Fruit fly (Drosophila melanogaster) whole organism, embryonic: ENCODE results near the gene Roc1b.

Source experiments
- Asciz ChIP-seq: fragments of 200-800 bp; sonication (Bioruptor generic); optimal IDR thresholded peaks from 2 replicates; lab custom pipeline; 2017; ENCODE audit warnings: missing biosample characterization, mild to moderate bottlenecking, missing genetic modification characterization, missing genetic modification reagents
- Awh ChIP-seq: fragments of 200-800 bp; sonication (Bioruptor generic); IDR thresholded peaks from 2 replicates; pipeline ENCODE4, ENCODE4 v1.3.6; 2022; ENCODE audit warnings: missing biosample characterization, missing genetic modification characterization
- B-H1 ChIP-seq: fragments of 200-800 bp; sonication (Bioruptor generic); IDR thresholded peaks from 3 replicates; pipeline ENCODE4 v1.3.6; 2022; ENCODE audit warnings: missing biosample characterization, missing genetic modification characterization
- CG1024 ChIP-seq: fragments of 200-800 bp; sonication (Bioruptor generic); IDR thresholded peaks from 2 replicates; pipeline ENCODE4 v1.3.6; 2022; ENCODE audit warnings: missing biosample characterization, missing genetic modification characterization
- CG10462 ChIP-seq: fragments of 200-800 bp; sonication (Bioruptor generic); optimal IDR thresholded peaks from 2 replicates; lab custom pipeline; 2016; ENCODE audit warnings: missing biosample characterization, missing genetic modification characterization
- CG11504 ChIP-seq: fragments of 200-800 bp; sonication (Bioruptor generic); optimal IDR thresholded peaks from 3 replicates; lab custom pipeline; 2019; ENCODE audit warnings: missing biosample characterization, mild to moderate bottlenecking, missing genetic modification characterization, moderate library complexity
- CG1233 ChIP-seq: fragments of 200-800 bp; sonication (Bioruptor generic); optimal IDR thresholded peaks from 4 replicates; lab custom pipeline; 2018; ENCODE audit warnings: missing biosample characterization, mild to moderate bottlenecking, missing genetic modification characterization
- CG13296 ChIP-seq: fragments of 200-800 bp; sonication (Bioruptor generic); optimal IDR thresholded peaks from 3 replicates; lab custom pipeline; 2018; ENCODE audit warnings: missing biosample characterization, mild to moderate bottlenecking, missing genetic modification characterization
- CG18764 ChIP-seq: fragments of 200-800 bp; sonication (Bioruptor generic); optimal IDR thresholded peaks from 3 replicates; lab custom pipeline; 2016; ENCODE audit warnings: missing biosample characterization, missing genetic modification characterization
- CG31388 ChIP-seq: fragments of 200-800 bp; sonication (Bioruptor generic); optimal IDR thresholded peaks from 2 replicates; lab custom pipeline; 2016; ENCODE audit warnings: missing biosample characterization, missing genetic modification characterization
- CG3281 ChIP-seq: fragments of 200-800 bp; sonication (Bioruptor generic); optimal IDR thresholded peaks from 3 replicates; lab custom pipeline; 2017; ENCODE audit warnings: missing biosample characterization, mild to moderate bottlenecking, missing genetic modification characterization
- CG33213 ChIP-seq: fragments of 200-800 bp; sonication (Bioruptor generic); optimal IDR thresholded peaks from 3 replicates; lab custom pipeline; 2016; ENCODE audit warnings: missing biosample characterization, missing genetic modification characterization
- CG33557 ChIP-seq: fragments of 200-800 bp; sonication (Bioruptor generic); optimal IDR thresholded peaks from 2 replicates; lab custom pipeline; 2019; ENCODE audit warnings: missing biosample characterization, mild to moderate bottlenecking, missing genetic modification characterization, moderate library complexity
- CG4328 ChIP-seq: fragments of 200-800 bp; sonication (Bioruptor generic); optimal IDR thresholded peaks from 3 replicates; lab custom pipeline; 2017; ENCODE audit warnings: missing biosample characterization, missing genetic modification reagents, missing genetic modification characterization
- CG9215 ChIP-seq: fragments of 200-800 bp; sonication (Bioruptor generic); IDR thresholded peaks from 2 replicates; pipeline ENCODE4 v1.3.6; 2022; ENCODE audit warnings: missing biosample characterization, missing genetic modification characterization
- CG9609 ChIP-seq: fragments of 200-800 bp; sonication (Bioruptor generic); optimal IDR thresholded peaks from 3 replicates; lab custom pipeline; 2016; ENCODE audit warnings: missing biosample characterization, missing genetic modification characterization
- Dip2 ChIP-seq: fragments of 200-800 bp; sonication (Bioruptor generic); IDR thresholded peaks from 2 replicates; pipeline ENCODE4 v1.3.6; 2022; ENCODE audit warnings: missing biosample characterization, missing genetic modification characterization
- Elba2 ChIP-seq: fragments of 200-800 bp; sonication (Bioruptor generic); optimal IDR thresholded peaks from 3 replicates; lab custom pipeline; 2016; ENCODE audit warnings: missing biosample characterization, missing genetic modification characterization
- Fer2 ChIP-seq: fragments of 200-800 bp; sonication (Bioruptor generic); optimal IDR thresholded peaks from 2 replicates; lab custom pipeline; 2018; ENCODE audit warnings: missing biosample characterization, mild to moderate bottlenecking, missing genetic modification characterization, moderate library complexity
- Hmr ChIP-seq: fragments of 200-800 bp; sonication (Bioruptor generic); optimal IDR thresholded peaks from 3 replicates; lab custom pipeline; 2017; ENCODE audit warnings: mild to moderate bottlenecking, missing biosample characterization, missing genetic modification reagents, missing genetic modification characterization
- Hr51 ChIP-seq, 2 experiments: fragments of 200-800 bp; sonication (Bioruptor generic); optimal IDR thresholded peaks; 2 replicates in 1 of 2; 3 replicates in 1 of 2; lab custom pipeline; 2016 to 2018; ENCODE audit warnings: missing biosample characterization in 2 of 2, missing genetic modification characterization in 2 of 2, mild to moderate bottlenecking in 1 of 2, moderate library complexity in 1 of 2
- Max ChIP-seq: fragments of 200-800 bp; sonication (Bioruptor generic); optimal IDR thresholded peaks from 2 replicates; lab custom pipeline; 2016; ENCODE audit warnings: missing biosample characterization, mild to moderate bottlenecking, missing genetic modification characterization
- Meics ChIP-seq: fragments of 200-800 bp; sonication (Bioruptor generic); optimal IDR thresholded peaks from 2 replicates; lab custom pipeline; 2017; ENCODE audit warnings: missing biosample characterization, mild to moderate bottlenecking, missing genetic modification characterization
- Six4 ChIP-seq: fragments of 200-800 bp; sonication (Bioruptor generic); optimal IDR thresholded peaks from 2 replicates; lab custom pipeline; 2016; ENCODE audit warnings: missing biosample characterization, missing genetic modification characterization
- Sry-β ChIP-seq: fragments of 200-800 bp; sonication (Bioruptor generic); optimal IDR thresholded peaks from 2 replicates; lab custom pipeline; 2018; ENCODE audit warnings: missing biosample characterization, mild to moderate bottlenecking, missing genetic modification characterization, moderate library complexity
- Xrp1 ChIP-seq: fragments of 200-800 bp; sonication (Bioruptor generic); IDR thresholded peaks from 2 replicates; pipeline ENCODE4 v1.3.6; 2022; ENCODE audit warnings: missing biosample characterization, missing genetic modification characterization
- ab ChIP-seq: fragments of 200-800 bp; sonication (Bioruptor generic); optimal IDR thresholded peaks from 2 replicates; lab custom pipeline; 2016; ENCODE audit warnings: missing biosample characterization, missing genetic modification characterization
- ato ChIP-seq: fragments of 200-800 bp; sonication (Bioruptor generic); IDR thresholded peaks from 2 replicates; pipeline ENCODE4 v1.3.6; 2022; ENCODE audit warnings: missing biosample characterization, missing genetic modification characterization; ENCODE audit not compliant: partially characterized antibody
- ci ChIP-seq: fragments of 200-800 bp; sonication (Bioruptor generic); IDR thresholded peaks from 3 replicates; pipeline ENCODE4 v1.3.6; 2022; ENCODE audit warnings: missing biosample characterization, missing genetic modification characterization
- disco-r ChIP-seq: fragments of 200-800 bp; sonication (Bioruptor generic); optimal IDR thresholded peaks from 2 replicates; lab custom pipeline; 2016; ENCODE audit warnings: missing biosample characterization, missing genetic modification characterization
- ems ChIP-seq: fragments of 200-800 bp; sonication (Bioruptor generic); optimal IDR thresholded peaks from 3 replicates; lab custom pipeline; 2016; ENCODE audit warnings: missing biosample characterization, missing genetic modification characterization
- eyg ChIP-seq: fragments of 200-800 bp; sonication (Bioruptor generic); optimal IDR thresholded peaks from 3 replicates; lab custom pipeline; 2016; ENCODE audit warnings: missing biosample characterization, missing genetic modification characterization
- fu2 ChIP-seq: fragments of 200-800 bp; sonication (Bioruptor generic); optimal IDR thresholded peaks from 2 replicates; lab custom pipeline; 2016; ENCODE audit warnings: missing biosample characterization, missing genetic modification characterization
- gce ChIP-seq: fragments of 200-800 bp; sonication (Bioruptor generic); IDR thresholded peaks from 3 replicates; pipeline ENCODE4 v1.3.6; 2022; ENCODE audit warnings: missing biosample characterization, missing genetic modification characterization
- h ChIP-seq: fragments of >200 bp; optimal IDR thresholded peaks from 2 replicates; lab custom pipeline; 2017
- hbn ChIP-seq: fragments of 200-800 bp; sonication (Bioruptor generic); IDR thresholded peaks from 2 replicates; pipeline ENCODE4 v1.3.6; 2022; ENCODE audit warnings: missing biosample characterization, missing genetic modification characterization; ENCODE audit not compliant: partially characterized antibody
- pb ChIP-seq: fragments of 200-800 bp; sonication (Bioruptor generic); optimal IDR thresholded peaks from 3 replicates; lab custom pipeline; 2016; ENCODE audit warnings: missing biosample characterization, missing genetic modification characterization
- pita ChIP-seq: fragments of 200-800 bp; sonication (Bioruptor generic); optimal IDR thresholded peaks from 2 replicates; lab custom pipeline; 2017; ENCODE audit warnings: missing biosample characterization, mild to moderate bottlenecking, missing genetic modification characterization
- pum ChIP-seq: fragments of 200-800 bp; sonication (Bioruptor generic); optimal IDR thresholded peaks from 2 replicates; lab custom pipeline; 2016; ENCODE audit warnings: missing biosample characterization, missing genetic modification characterization
- rib ChIP-seq: fragments of 200-800 bp; sonication (Bioruptor generic); IDR thresholded peaks from 2 replicates; pipeline ENCODE4 v1.3.6; 2022; ENCODE audit warnings: missing biosample characterization, missing genetic modification characterization
- row ChIP-seq: fragments of 200-800 bp; sonication (Bioruptor generic); IDR thresholded peaks from 3 replicates; pipeline ENCODE4 v1.3.6; 2022; ENCODE audit warnings: missing biosample characterization, missing genetic modification characterization
- slbo ChIP-seq: fragments of 200-800 bp; sonication (Bioruptor generic); IDR thresholded peaks from 2 replicates; pipeline ENCODE4 v1.3.6; 2022; ENCODE audit warnings: missing biosample characterization, missing genetic modification characterization
- tll ChIP-seq, 2 experiments: fragments of 200-800 bp in 1 of 2; fragments of >200 bp in 1 of 2; sonication (Bioruptor generic) in 1 of 2; optimal IDR thresholded peaks; 2 replicates each; lab custom pipeline; 2017 to 2019; ENCODE audit warnings: missing biosample characterization in 2 of 2, missing genetic modification characterization in 2 of 2, mild to moderate bottlenecking in 1 of 2, moderate library complexity in 1 of 2
- ttk ChIP-seq: fragments of 200-800 bp; sonication (Bioruptor generic); IDR thresholded peaks from 2 replicates; pipeline ENCODE4 v2.1.2; 2022; ENCODE audit warnings: missing biosample characterization, missing genetic modification characterization
- tup ChIP-seq: fragments of 200-800 bp; sonication (Bioruptor generic); optimal IDR thresholded peaks from 2 replicates; lab custom pipeline; 2016; ENCODE audit warnings: missing biosample characterization, mild to moderate bottlenecking, missing genetic modification characterization, moderate library complexity
- tx ChIP-seq: fragments of 200-800 bp; sonication (Bioruptor generic); optimal IDR thresholded peaks from 2 replicates; lab custom pipeline; 2016; ENCODE audit warnings: missing biosample characterization, missing genetic modification characterization
- zen2 ChIP-seq: fragments of 200-800 bp; sonication (Bioruptor generic); IDR thresholded peaks from 3 replicates; pipeline ENCODE4 v1.3.6; 2022; ENCODE audit warnings: missing biosample characterization, missing genetic modification characterization; ENCODE audit not compliant: partially characterized antibody
- zfh1 ChIP-seq: fragments of 200-800 bp; sonication (Bioruptor generic); IDR thresholded peaks from 3 replicates; pipeline ENCODE4 v1.3.6; 2022; ENCODE audit warnings: missing biosample characterization, missing genetic modification characterization

Gene Roc1b

dm6 chr3L:346656-347640 lies 10.8 kb upstream of the Roc1b start, which contains the start of gene mth (continued):
- TF ChIP-seq CG3281 (GFP tag; lab: Kevin White, UChicago): peak; percentile 26
- 0 out of 3 replicates have a peak, but pooled peaks have one; percentile 34 for TF ChIP-seq zfh1 (GFP tag; lab: Robert Waterston, UW)
- peak; percentile 87 for TF ChIP-seq row (GFP tag; lab: Robert Waterston, UW)
- no peak for TF ChIP-seq Sry-β (GFP tag; lab: Kevin White, UChicago)
- no peak for TF ChIP-seq ab
- no peak for TF ChIP-seq Awh (GFP tag; lab: Robert Waterston, UW)
- TF ChIP-seq pb (GFP tag; lab: Kevin White, UChicago): peak; percentile 15
- TF ChIP-seq slbo (GFP tag; lab: Robert Waterston, UW): peak; percentile 53
- peak; percentile 37; the same call in 1 of the 2 replicates for TF ChIP-seq Xrp1 (GFP tag; lab: Robert Waterston, UW)
- TF ChIP-seq Asciz: no peak
- TF ChIP-seq ttk (GFP tag; lab: Robert Waterston, UW): no peak
- no peak for TF ChIP-seq tup (GFP tag; lab: Kevin White, UChicago)
- TF ChIP-seq pita: no peak
- TF ChIP-seq fu2 (GFP tag; lab: Kevin White, UChicago): peak; percentile 54
- no peak for TF ChIP-seq CG1024 (GFP tag; lab: Robert Waterston, UW)
- peak; percentile 45 for TF ChIP-seq ems (GFP tag; lab: Kevin White, UChicago)
- peak; percentile 19 for TF ChIP-seq tx
- TF ChIP-seq B-H1 (GFP tag; lab: Robert Waterston, UW): no peak; the same call in 2 of the 3 replicates
- TF ChIP-seq zen2 (GFP tag; lab: Robert Waterston, UW): peak; percentile 96
- peak in 1 of 2 experiments; percentile 43 for TF ChIP-seq Hr51 (GFP tag; optimal IDR thresholded peaks at IDR 0.05; lab: Kevin White, UChicago)
- no peak for TF ChIP-seq Dip2
- TF ChIP-seq CG10462 (GFP tag; lab: Kevin White, UChicago): peak; percentile 24
- no peak for TF ChIP-seq Fer2 (tag; lab: Kevin White, UChicago)
- TF ChIP-seq CG1233 (GFP tag; lab: Kevin White, UChicago): no peak
- TF ChIP-seq CG11504 (tag; lab: Kevin White, UChicago): peak; percentile 57
- TF ChIP-seq gce (GFP tag; lab: Robert Waterston, UW): 0 out of 3 replicates have a peak, but pooled peaks have one; percentile 30
- TF ChIP-seq CG33557 (GFP tag; lab: Kevin White, UChicago): peak; percentile 51
- no peak for TF ChIP-seq CG4328 (GFP tag; lab: Kevin White, UChicago)
- TF ChIP-seq h (lab: Kevin White, UChicago): no peak
- peak; percentile 35 for TF ChIP-seq pum
- TF ChIP-seq tll (GFP tag; optimal IDR thresholded peaks at IDR 0.05; lab: Kevin White, UChicago): peak in 1 of 2 experiments; percentile 90
- no peak for TF ChIP-seq Elba2 (GFP tag; lab: Kevin White, UChicago)
- no peak for TF ChIP-seq disco-r (GFP tag; lab: Kevin White, UChicago)
- peak; percentile 8 for TF ChIP-seq Meics (GFP tag; lab: Kevin White, UChicago)
- TF ChIP-seq rib (GFP tag; lab: Robert Waterston, UW): no peak
- peak; percentile 97 for TF ChIP-seq hbn (GFP tag; lab: Robert Waterston, UW)
- TF ChIP-seq CG33213: peak; percentile 6
- TF ChIP-seq CG9609 (GFP tag; lab: Kevin White, UChicago): peak; percentile 60
- 0 out of 3 replicates have a peak, but pooled peaks have one; percentile 45 for TF ChIP-seq ci
- peak; percentile 45 for TF ChIP-seq eyg (GFP tag; lab: Kevin White, UChicago)
- no peak for TF ChIP-seq Six4 (GFP tag; lab: Kevin White, UChicago)
- no peak; the same call in 1 of the 2 replicates for TF ChIP-seq CG9215 (GFP tag; lab: Robert Waterston, UW)
- TF ChIP-seq CG18764: peak; percentile 36
- TF ChIP-seq Max (GFP tag; lab: Kevin White, UChicago): peak; percentile 31
- peak; percentile 95 for TF ChIP-seq ato (GFP tag; lab: Robert Waterston, UW)
- peak; percentile 65 for TF ChIP-seq Hmr
- no peak for TF ChIP-seq CG31388 (GFP tag; lab: Kevin White, UChicago)
- no peak for TF ChIP-seq CG13296 (GFP tag; lab: Kevin White, UChicago)
